Worm (Caenorhabditis elegans): ENCODE measurements around the gene F17C11.6.

F17C11.6 gene

ce11 chrV:10965501-10965900, 10.6 kb downstream of the F17C11.6 start, which contains the start of the genes ctf-4 and eef-1G (continued):
- TF ChIP-seq tlp-1 (tag; optimal IDR thresholded peaks at IDR 0.05) (no peak), unc-62 (GFP tag; optimal IDR thresholded peaks at IDR 0.05) (no peak), nhr-71 (tag; optimal IDR thresholded peaks at IDR 0.05) (peak; percentile 98), mab-9 (GFP tag; IDR thresholded peaks at IDR 0.05) (peak; percentile 86), nhr-237 (tag; optimal IDR thresholded peaks at IDR 0.05) (peak; percentile 89), fkh-4 (tag; optimal IDR thresholded peaks at IDR 0.05; ENCODE audit: borderline replicate concordance) (peak; percentile 67), nhr-77 (tag; optimal IDR thresholded peaks at IDR 0.05) (peak; percentile 96), alr-1 (tag; optimal IDR thresholded peaks at IDR 0.05; ENCODE audit: borderline replicate concordance) (no peak), nhr-90 (tag; optimal IDR thresholded peaks at IDR 0.05; ENCODE audit: poor library complexity) (peak; percentile 96), efl-1 (optimal IDR thresholded peaks at IDR 0.05) (peak; percentile 96 to 99), efl-1 (GFP tag; optimal IDR thresholded peaks at IDR 0.05 in 1 of 2) (peak; percentile 94 to 99), hpl-2 (GFP tag; optimal IDR thresholded peaks at IDR 0.05) (peak; percentile 89), nhr-12 (tag; optimal IDR thresholded peaks at IDR 0.05) (no peak), lir-3 (tag; optimal IDR thresholded peaks at IDR 0.05; ENCODE audit: poor library complexity) (peak; percentile 81), nhr-11 (tag; optimal IDR thresholded peaks at IDR 0.05) (peak; percentile 69), ces-1 (GFP tag; optimal IDR thresholded peaks at IDR 0.05) (no peak), lin-39 (tag; optimal IDR thresholded peaks at IDR 0.05) (peak; percentile 82), unc-98 (GFP tag; IDR thresholded peaks at IDR 0.05) (peak; percentile 72), lin-15B (tag; optimal IDR thresholded peaks at IDR 0.05) (peak; percentile 92), elt-3 (tag; optimal IDR thresholded peaks at IDR 0.05) (peak in 4 of 6 experiments; percentile 30 to 96 (median 94)), lin-14 (GFP tag; optimal IDR thresholded peaks at IDR 0.05) (peak; percentile 99), sptf-1 (tag; optimal IDR thresholded peaks at IDR 0.05) (no peak), irx-1 (tag; optimal IDR thresholded peaks at IDR 0.05) (peak; percentile 90), C16A3.4 (tag; optimal IDR thresholded peaks at IDR 0.05) (peak; percentile 98), lin-13 (GFP tag; optimal IDR thresholded peaks at IDR 0.05) (peak; percentile 95), dsc-1 (tag; optimal IDR thresholded peaks at IDR 0.05) (peak; percentile 95), ceh-90 (tag; optimal IDR thresholded peaks at IDR 0.05) (no peak), efl-3 (GFP tag; optimal IDR thresholded peaks at IDR 0.05) (no peak), unc-30 (tag; optimal IDR thresholded peaks at IDR 0.05) (no peak), rnt-1 (tag; optimal IDR thresholded peaks at IDR 0.05) (peak; percentile 96), ceh-82 (tag; optimal IDR thresholded peaks at IDR 0.05) (peak; percentile 88 to 98 (median 94)), ceh-88 (GFP tag; IDR thresholded peaks at IDR 0.05) (peak; percentile 85), C34B4.2 (tag; optimal IDR thresholded peaks at IDR 0.05) (no peak), C04F5.9 (tag; optimal IDR thresholded peaks at IDR 0.05) (peak; percentile 53), dpl-1 (GFP tag; optimal IDR thresholded peaks at IDR 0.05) (peak; percentile 95 to 96 (median 95)), swsn-7 (tag; optimal IDR thresholded peaks at IDR 0.05) (peak; percentile 95), ztf-11 (tag; optimal IDR thresholded peaks at IDR 0.05) (peak in 1 of 2 experiments; percentile 67), nhr-84 (tag; optimal IDR thresholded peaks at IDR 0.05) (no peak)

- TF ChIP-seq efl-1 (optimal IDR thresholded peaks at IDR 0.05) (no peak), efl-1 (GFP tag; optimal IDR thresholded peaks at IDR 0.05 in 1 of 2) (peak in 1 of 2 experiments; percentile 17), unc-30 (tag; optimal IDR thresholded peaks at IDR 0.05) (no peak)
Measured at ce11 chrV:10966874-10967273, 12.0 kb downstream of the F17C11.6 start.

ce11 chrV:10967594-10968273, 12.8 kb downstream of the F17C11.6 start:
- TF ChIP-seq ceh-63 (GFP tag; optimal IDR thresholded peaks at IDR 0.05): no peak
- peak in 1 of 2 experiments; percentile 27 for TF ChIP-seq lsy-2 (tag; optimal IDR thresholded peaks at IDR 0.05)
- no peak for TF ChIP-seq lin-15B (tag; optimal IDR thresholded peaks at IDR 0.05)
- no peak for TF ChIP-seq unc-30 (tag; optimal IDR thresholded peaks at IDR 0.05)
- no peak for TF ChIP-seq fkh-4 (tag; optimal IDR thresholded peaks at IDR 0.05; ENCODE audit: borderline replicate concordance)
- TF ChIP-seq nhr-90 (tag; optimal IDR thresholded peaks at IDR 0.05; ENCODE audit: poor library complexity): no peak
- no peak for TF ChIP-seq dsc-1 (tag; optimal IDR thresholded peaks at IDR 0.05)
- no peak for TF ChIP-seq C16A3.4 (tag; optimal IDR thresholded peaks at IDR 0.05)
- peak; percentile 4 for TF ChIP-seq nhr-85 (tag)
- no peak for TF ChIP-seq fos-1 (tag; optimal IDR thresholded peaks at IDR 0.05)
- no peak for TF ChIP-seq nhr-28 (tag; optimal IDR thresholded peaks at IDR 0.05)
- no peak for TF ChIP-seq unc-130 (tag; optimal IDR thresholded peaks at IDR 0.05)
- no peak for TF ChIP-seq irx-1 (tag; optimal IDR thresholded peaks at IDR 0.05)
- TF ChIP-seq efl-1 (optimal IDR thresholded peaks at IDR 0.05): no peak
- peak in 1 of 2 experiments; percentile 24 for TF ChIP-seq efl-1 (GFP tag; optimal IDR thresholded peaks at IDR 0.05 in 1 of 2)

Data from whole organism, L1 larva.